Fruit fly (Drosophila melanogaster) S2 (cell line): Measurements from ENCODE around the gene bou.

Experiments used
- CG8478 ChIP-seq: fragments of >200 bp; optimal IDR thresholded peaks from 2 replicates; lab custom pipeline; 2018
- CTCF ChIP-seq, 2 experiments: fragments of >200 bp; optimal IDR thresholded peaks; 2 replicates each; lab custom pipeline; 2018

The bou gene

dm6 chrX:6985182-6985851, 969 bp upstream of the bou start:
- TF ChIP-seq CTCF (optimal IDR thresholded peaks at IDR 0.05; lab: Kevin White, UChicago) (no peak), CG8478 (lab: Kevin White, UChicago) (no peak)

dm6 chrX:6987091-6987490, 805 bp downstream of the bou start:
- no peak for TF ChIP-seq CG8478 (lab: Kevin White, UChicago)
- TF ChIP-seq CTCF (optimal IDR thresholded peaks at IDR 0.05; lab: Kevin White, UChicago), result no peak

DNA sequence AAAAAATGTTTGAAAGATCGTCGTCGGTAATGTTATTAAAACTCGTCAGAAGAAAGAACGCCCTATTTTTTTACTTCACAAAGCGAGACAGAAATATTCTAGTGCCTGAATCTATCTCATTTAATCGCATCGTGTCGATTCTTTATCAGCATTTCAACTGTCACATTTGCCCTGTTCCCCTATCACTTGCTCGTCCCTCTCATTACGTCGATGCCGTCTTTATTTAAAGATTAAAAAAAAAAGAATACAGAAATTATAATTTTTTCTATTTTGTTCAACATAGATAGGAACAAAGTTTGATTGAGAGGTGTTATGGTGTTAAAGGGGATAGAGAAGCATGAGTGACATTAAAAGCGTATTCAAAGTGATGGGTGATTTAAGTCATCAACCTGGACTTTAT, 1.8 kb downstream of the bou start:
- TF ChIP-seq CG8478 (lab: Kevin White, UChicago) (no peak), CTCF (optimal IDR thresholded peaks at IDR 0.05; lab: Kevin White, UChicago) (no peak)

dm6 chrX:6988632-6989338, 2.5 kb downstream of the bou start:
- TF ChIP-seq CG8478 (lab: Kevin White, UChicago), result no peak
- no peak for TF ChIP-seq CTCF (optimal IDR thresholded peaks at IDR 0.05; lab: Kevin White, UChicago)

DNA sequence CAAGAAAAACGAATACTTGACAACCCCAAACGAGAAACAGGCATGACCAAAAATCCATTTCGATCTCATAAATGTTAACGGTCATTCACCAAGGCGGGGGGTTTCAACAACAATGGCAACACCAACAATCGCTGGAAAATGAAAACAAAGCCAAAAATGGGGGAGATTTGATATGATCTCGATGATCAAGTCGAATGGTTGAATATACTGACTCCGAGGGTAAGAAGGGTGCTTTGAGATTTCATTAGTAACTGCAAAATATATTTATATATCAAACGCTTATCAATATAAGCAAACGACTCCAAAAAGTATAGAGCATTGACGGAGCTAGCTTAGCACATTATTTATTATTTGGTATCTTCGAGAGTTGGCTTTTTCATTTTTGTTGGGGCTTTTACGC, 3.8 kb downstream of the bou start:
- TF ChIP-seq CG8478 (lab: Kevin White, UChicago) (no peak), CTCF (optimal IDR thresholded peaks at IDR 0.05; lab: Kevin White, UChicago) (no peak)

DNA sequence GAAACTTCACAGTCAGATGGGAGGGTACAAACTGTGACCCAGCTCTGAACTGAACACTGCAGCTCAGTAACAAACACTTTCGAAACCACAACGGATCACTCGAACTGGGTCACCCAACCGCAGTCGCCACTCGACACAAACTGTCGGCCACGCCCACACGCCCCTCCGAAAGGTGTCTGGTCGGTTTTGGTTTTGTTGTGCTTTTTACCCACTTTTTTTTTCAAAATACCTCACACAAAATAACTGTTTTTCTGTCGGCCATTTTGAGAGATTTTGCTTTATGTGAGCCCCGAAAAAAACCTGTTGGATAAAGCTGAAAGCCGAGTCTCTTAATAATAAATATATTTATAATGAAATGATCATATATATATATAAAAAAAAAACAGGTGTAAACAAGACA, 5.0 kb downstream of the bou start, which contains the start of gene ogre:
Gene ogre (minus strand): TSS at position 33 of the 400 bp plus-strand sequence.
- TF ChIP-seq CTCF (optimal IDR thresholded peaks at IDR 0.05; lab: Kevin White, UChicago) (no peak), CG8478 (lab: Kevin White, UChicago) (no peak)

DNA sequence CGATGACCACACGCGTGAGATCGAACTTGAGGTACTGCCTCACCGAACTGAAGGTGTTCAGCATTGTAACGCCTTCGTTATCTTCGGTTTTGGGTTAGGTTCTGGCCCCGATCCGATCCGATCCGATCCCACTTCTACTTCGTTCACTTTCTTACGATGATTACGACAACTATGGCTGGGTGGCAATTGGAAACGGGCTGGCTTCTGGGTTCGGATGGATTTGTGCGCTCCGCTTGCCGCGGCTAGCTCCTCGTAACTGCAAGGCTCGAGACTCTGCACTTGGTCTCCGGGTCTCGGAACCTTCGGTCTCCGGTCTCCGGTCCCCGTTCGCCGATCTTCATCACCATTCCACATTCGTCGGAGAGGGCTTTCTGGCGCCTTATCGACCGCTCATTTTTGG, 7.1 kb downstream of the bou start, which contains the start of gene Inx7:
Gene Inx7 (minus strand): TSS at position 263 of the 400 bp plus-strand sequence.
- no peak for TF ChIP-seq CTCF (optimal IDR thresholded peaks at IDR 0.05; lab: Kevin White, UChicago)
- TF ChIP-seq CG8478 (lab: Kevin White, UChicago), result no peak

dm6 chrX:6993753-6994152, 7.5 kb downstream of the bou start:
- no peak for TF ChIP-seq CTCF (optimal IDR thresholded peaks at IDR 0.05; lab: Kevin White, UChicago)
- no peak for TF ChIP-seq CG8478 (lab: Kevin White, UChicago)

DNA sequence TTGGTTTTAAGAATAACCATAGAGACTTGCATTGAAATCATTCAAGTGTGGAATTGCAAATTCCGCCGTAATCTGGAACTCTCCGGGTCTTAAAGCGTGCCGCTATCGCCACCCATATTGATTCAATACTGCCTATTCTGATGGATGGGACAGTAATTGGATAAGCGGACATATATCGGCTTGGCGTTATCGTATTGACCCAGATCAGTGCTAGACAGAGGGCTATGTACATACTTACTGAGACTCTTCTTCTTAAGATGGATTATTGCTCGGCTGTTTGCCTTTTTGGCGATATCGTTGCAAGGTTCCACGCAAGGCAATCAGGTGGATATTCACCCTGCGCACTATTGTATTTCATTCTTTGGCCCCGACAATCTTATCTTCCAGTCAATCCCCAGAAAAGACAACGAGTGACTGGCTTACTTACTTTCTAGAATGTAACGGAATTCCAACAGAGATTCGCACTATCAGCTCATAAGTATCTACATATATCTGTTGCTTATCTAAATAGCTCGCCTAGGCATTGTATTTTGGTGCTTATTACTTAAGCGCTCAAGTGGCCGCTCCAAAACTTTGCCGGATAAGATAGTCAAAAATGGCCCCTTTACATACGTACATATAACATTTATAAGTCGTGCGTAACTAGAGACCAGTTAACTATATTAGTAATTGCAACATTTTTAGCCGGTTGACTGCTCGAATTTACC, 8.3 kb downstream of the bou start:
- TF ChIP-seq CTCF (optimal IDR thresholded peaks at IDR 0.05; lab: Kevin White, UChicago), result no peak
- no peak for TF ChIP-seq CG8478 (lab: Kevin White, UChicago)

DNA sequence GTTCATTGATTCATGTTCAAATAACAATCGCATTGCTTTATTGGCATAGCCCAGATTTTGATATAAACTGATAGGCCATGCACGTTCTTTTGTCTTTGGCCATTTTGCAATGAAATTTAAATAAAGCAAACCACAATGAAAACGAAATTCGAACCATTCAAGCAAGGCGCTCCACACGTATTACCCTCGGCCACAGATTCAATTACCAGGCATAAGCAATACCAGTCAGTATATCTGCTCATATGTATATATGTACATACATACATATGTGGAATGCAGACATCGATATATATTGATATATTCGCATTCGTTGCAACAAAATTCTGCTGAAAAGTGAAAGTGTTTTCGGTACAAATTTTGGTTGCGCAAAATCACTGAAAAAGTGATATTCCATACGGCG, 9.0 kb downstream of the bou start:
- TF ChIP-seq CTCF (optimal IDR thresholded peaks at IDR 0.05; lab: Kevin White, UChicago) (no peak), CG8478 (lab: Kevin White, UChicago) (no peak)

DNA sequence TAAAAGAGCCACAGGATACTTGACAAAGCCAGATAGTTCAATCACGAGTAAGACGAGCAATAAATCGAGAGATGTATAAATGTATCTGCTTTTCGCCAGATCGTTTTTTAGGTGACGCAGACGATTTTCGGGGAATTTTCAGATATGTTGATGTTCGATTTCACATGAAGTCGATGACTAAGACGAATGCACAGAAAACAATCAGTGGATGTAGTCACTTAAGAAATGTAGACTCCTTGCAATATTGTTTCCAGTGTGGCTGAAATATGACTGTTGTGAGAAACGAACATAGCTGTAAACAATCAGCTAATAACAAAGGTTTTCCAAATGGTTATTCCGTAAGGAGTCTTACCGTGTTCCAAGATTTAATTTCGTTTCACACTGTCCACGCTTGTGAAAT, 9.8 kb downstream of the bou start:
- TF ChIP-seq CTCF (optimal IDR thresholded peaks at IDR 0.05; lab: Kevin White, UChicago) (no peak), CG8478 (lab: Kevin White, UChicago) (no peak)

- TF ChIP-seq CTCF (optimal IDR thresholded peaks at IDR 0.05; lab: Kevin White, UChicago) (no peak), CG8478 (lab: Kevin White, UChicago) (no peak)
Observed at dm6 chrX:6996965-6997652, 10.8 kb downstream of the bou start.

- TF ChIP-seq CTCF (optimal IDR thresholded peaks at IDR 0.05; lab: Kevin White, UChicago) (no peak), CG8478 (lab: Kevin White, UChicago) (no peak)
Observed at dm6 chrX:6997653-6998491, 11.6 kb downstream of the bou start.

dm6 chrX:6998492-6998852, 12.2 kb downstream of the bou start, which contains the start of gene Inx2:
Gene Inx2, plus strand, starts transcription at chrX:6998672.
- no peak for TF ChIP-seq CTCF (optimal IDR thresholded peaks at IDR 0.05; lab: Kevin White, UChicago)
- TF ChIP-seq CG8478 (lab: Kevin White, UChicago), result no peak
